Fruit fly (Drosophila melanogaster): Measurements from ENCODE around the gene CG13039.

The CG13039 gene

dm6 chr3L:16305820-16306650 lies 20.5 kb downstream of the CG13039 start, which contains the start of the genes CG13043 and CG13063:
Gene CG13043, minus strand, starts transcription at chr3L:16305870.
Gene CG13063, plus strand, starts transcription at chr3L:16306600.
- TF ChIP-seq usp (GFP tag; optimal IDR thresholded peaks at IDR 0.05) (no peak), EcR (GFP tag; optimal IDR thresholded peaks at IDR 0.05) (no peak), pan (optimal IDR thresholded peaks at IDR 0.05) (no peak), Dll (optimal IDR thresholded peaks at IDR 0.05) (no peak), psq (optimal IDR thresholded peaks at IDR 0.05) (no peak), CG8478 (optimal IDR thresholded peaks at IDR 0.05) (no peak)

dm6 chr3L:16303982-16304381 lies 22.6 kb downstream of the CG13039 start, which contains the start of gene CG43249:
Gene CG43249, plus strand, starts transcription at chr3L:16304282.
- TF ChIP-seq EcR (GFP tag; optimal IDR thresholded peaks at IDR 0.05) (no peak), usp (GFP tag; optimal IDR thresholded peaks at IDR 0.05) (no peak)

dm6 chr3L:16303078-16303477 lies 23.5 kb downstream of the CG13039 start, which contains the start of gene CG13044:
Gene CG13044, minus strand, starts transcription at chr3L:16303178.
- TF ChIP-seq pan (optimal IDR thresholded peaks at IDR 0.05), result no peak

- TF ChIP-seq usp (GFP tag; optimal IDR thresholded peaks at IDR 0.05) (no peak), psq (optimal IDR thresholded peaks at IDR 0.05) (no peak), Dll (optimal IDR thresholded peaks at IDR 0.05) (no peak), CG8478 (optimal IDR thresholded peaks at IDR 0.05) (no peak), pan (optimal IDR thresholded peaks at IDR 0.05) (no peak), EcR (GFP tag; optimal IDR thresholded peaks at IDR 0.05) (no peak)
These were observed 25.4 kb downstream of the CG13039 start, which contains the start of gene CG4982 for dm6 chr3L:16301153-16301552. Gene CG4982, plus strand, starts transcription at chr3L:16301453.

- TF ChIP-seq psq (optimal IDR thresholded peaks at IDR 0.05) (no peak), pan (optimal IDR thresholded peaks at IDR 0.05) (no peak), usp (GFP tag; optimal IDR thresholded peaks at IDR 0.05) (no peak), CG8478 (optimal IDR thresholded peaks at IDR 0.05) (no peak), Dll (optimal IDR thresholded peaks at IDR 0.05) (no peak), EcR (GFP tag; optimal IDR thresholded peaks at IDR 0.05) (no peak)
These were observed 31.1 kb downstream of the CG13039 start, which contains the start of gene CG4962 for dm6 chr3L:16295447-16295846. Gene CG4962, minus strand, starts transcription at chr3L:16295547.

- TF ChIP-seq pan (optimal IDR thresholded peaks at IDR 0.05), result no peak
- no peak for TF ChIP-seq CG8478 (optimal IDR thresholded peaks at IDR 0.05)
- no peak for TF ChIP-seq usp (GFP tag; optimal IDR thresholded peaks at IDR 0.05)
- TF ChIP-seq psq (optimal IDR thresholded peaks at IDR 0.05), result no peak
- TF ChIP-seq Dll (optimal IDR thresholded peaks at IDR 0.05), result no peak
- TF ChIP-seq EcR (GFP tag; optimal IDR thresholded peaks at IDR 0.05), result no peak
These were observed 34.9 kb downstream of the CG13039 start for dm6 chr3L:16291678-16292077.

- no peak for TF ChIP-seq CG8478 (optimal IDR thresholded peaks at IDR 0.05)
- no peak for TF ChIP-seq Dll (optimal IDR thresholded peaks at IDR 0.05)
- TF ChIP-seq usp (GFP tag; optimal IDR thresholded peaks at IDR 0.05), result no peak
- no peak for TF ChIP-seq pan (optimal IDR thresholded peaks at IDR 0.05)
- no peak for TF ChIP-seq EcR (GFP tag; optimal IDR thresholded peaks at IDR 0.05)
These were observed 35.7 kb downstream of the CG13039 start, which contains the start of gene CG13045 for dm6 chr3L:16290850-16291249. Gene CG13045, minus strand, starts transcription at chr3L:16290950.

dm6 chr3L:16289067-16289466 lies 37.5 kb downstream of the CG13039 start:
- no peak for TF ChIP-seq psq (optimal IDR thresholded peaks at IDR 0.05)
- no peak for TF ChIP-seq Dll (optimal IDR thresholded peaks at IDR 0.05)
- TF ChIP-seq usp (GFP tag; optimal IDR thresholded peaks at IDR 0.05), result no peak

- TF ChIP-seq Dll (optimal IDR thresholded peaks at IDR 0.05) (no peak), pan (optimal IDR thresholded peaks at IDR 0.05) (no peak), CG8478 (optimal IDR thresholded peaks at IDR 0.05) (no peak), psq (optimal IDR thresholded peaks at IDR 0.05) (no peak), usp (GFP tag; optimal IDR thresholded peaks at IDR 0.05) (no peak), EcR (GFP tag; optimal IDR thresholded peaks at IDR 0.05) (no peak)
These were observed 38.2 kb downstream of the CG13039 start, which contains the start of gene CG13046 for dm6 chr3L:16288322-16288721. Gene CG13046, minus strand, starts transcription at chr3L:16288422.

- TF ChIP-seq CG8478 (optimal IDR thresholded peaks at IDR 0.05) (no peak), Dll (optimal IDR thresholded peaks at IDR 0.05) (no peak), pan (optimal IDR thresholded peaks at IDR 0.05) (no peak), psq (optimal IDR thresholded peaks at IDR 0.05) (no peak), EcR (GFP tag; optimal IDR thresholded peaks at IDR 0.05) (no peak), usp (GFP tag; optimal IDR thresholded peaks at IDR 0.05) (no peak)
These were observed 40.3 kb downstream of the CG13039 start for dm6 chr3L:16286258-16286657.

- no peak for TF ChIP-seq psq (optimal IDR thresholded peaks at IDR 0.05)
- no peak for TF ChIP-seq Dll (optimal IDR thresholded peaks at IDR 0.05)
- no peak for TF ChIP-seq CG8478 (optimal IDR thresholded peaks at IDR 0.05)
- TF ChIP-seq pan (optimal IDR thresholded peaks at IDR 0.05), result no peak
- no peak for TF ChIP-seq usp (GFP tag; optimal IDR thresholded peaks at IDR 0.05)
These were observed 41.1 kb downstream of the CG13039 start, which contains the start of gene CG13047 for dm6 chr3L:16285346-16285911. Gene CG13047, minus strand, starts transcription at chr3L:16285396.

- TF ChIP-seq pan (optimal IDR thresholded peaks at IDR 0.05) (no peak), usp (GFP tag; optimal IDR thresholded peaks at IDR 0.05) (no peak), psq (optimal IDR thresholded peaks at IDR 0.05) (no peak), Dll (optimal IDR thresholded peaks at IDR 0.05) (no peak), CG8478 (optimal IDR thresholded peaks at IDR 0.05) (no peak), EcR (GFP tag; optimal IDR thresholded peaks at IDR 0.05) (no peak)
These were observed 42.7 kb downstream of the CG13039 start, which contains the start of gene CG13048 for dm6 chr3L:16283821-16284220. Gene CG13048, minus strand, starts transcription at chr3L:16283921.
